Worm (Caenorhabditis elegans) whole organism, young adult: ENCODE measurements around the gene Y102E9.5.

Source experiments
- Y95B8A.8 ChIP-seq: fragments of 200-800 bp; sonication (Bioruptor generic); IDR thresholded peaks from 2 replicates; pipeline ENCODE4 v1.3.6; 2022; ENCODE audit warnings: missing genetic modification reagents, missing genetic modification characterization, missing compliant biosample characterization
- attf-3 ChIP-seq: fragments of 200-800 bp; sonication (Bioruptor generic); conservative IDR thresholded peaks from 2 replicates; pipeline ENCODE4 v1.3.6; 2022; ENCODE audit warnings: missing genetic modification reagents, missing genetic modification characterization, missing compliant biosample characterization
- cebp-2 ChIP-seq: fragments of 200-800 bp; sonication (Bioruptor generic); IDR thresholded peaks from 2 replicates; pipeline ENCODE4 v1.3.6; 2022; ENCODE audit warnings: missing genetic modification characterization, missing compliant biosample characterization
- ceh-79 ChIP-seq: sonication (generic microtip); optimal IDR thresholded peaks from 2 replicates; lab custom pipeline; 2017; ENCODE audit warnings: mild to moderate bottlenecking, missing genetic modification characterization, missing compliant biosample characterization
- dpff-1 ChIP-seq: sonication (generic microtip); optimal IDR thresholded peaks from 2 replicates; lab custom pipeline; 2017; ENCODE audit warnings: mild to moderate bottlenecking, missing genetic modification characterization, missing compliant biosample characterization
- egl-44 ChIP-seq: fragments of 200-800 bp; sonication (Bioruptor generic); IDR thresholded peaks from 2 replicates; pipeline ENCODE4 v1.3.6; 2022; ENCODE audit warnings: missing genetic modification reagents, missing genetic modification characterization, missing compliant biosample characterization
- lin-35 ChIP-seq, 3 experiments: fragments of 150-350 bp in 2 of 3; sonication (generic microtip) in 1 of 3; optimal IDR thresholded peaks; 2 replicates each; lab custom pipeline; 2014 to 2018; ENCODE audit warnings: missing biosample characterization in 3 of 3, missing genetic modification characterization in 3 of 3, missing genetic modification reagents in 3 of 3
- mes-4 ChIP-seq: sonication (generic microtip); optimal IDR thresholded peaks from 2 replicates; lab custom pipeline; 2016; ENCODE audit warnings: missing genotype, missing genetic modification characterization, missing compliant biosample characterization

ce11 chrIII:6713266-6713665 is 16.8 kb downstream of the Y102E9.5 start, which contains the start of gene F37A4.4:
- TF ChIP-seq mes-4 (tag; lab: Kevin White, UChicago) (no peak), ceh-79 (tag; lab: Kevin White, UChicago) (no peak), egl-44 (no peak), attf-3 (GFP tag; lab: Robert Waterston, UW) (no peak), dpff-1 (tag; lab: Kevin White, UChicago) (no peak), lin-35 (GFP tag; optimal IDR thresholded peaks at IDR 0.05; lab: Kevin White, UChicago) (no peak), Y95B8A.8 (GFP tag; lab: Robert Waterston, UW) (no peak), cebp-2 (GFP tag; lab: Robert Waterston, UW) (no peak)
